Worm (Caenorhabditis elegans) whole organism, L1 larva: ENCODE results near the gene Y54G2A.28.

ENCODE experiments used
- C04F5.9 ChIP-seq: sonication (generic microtip); optimal IDR thresholded peaks from 2 replicates; lab custom pipeline; 2016; ENCODE audit warnings: missing genetic modification characterization, missing compliant biosample characterization
- C34B4.2 ChIP-seq: sonication (generic microtip); optimal IDR thresholded peaks from 2 replicates; lab custom pipeline; 2017; ENCODE audit warnings: mild to moderate bottlenecking, missing genetic modification characterization, missing compliant biosample characterization
- Y116A8C.19 ChIP-seq: sonication (generic microtip); optimal IDR thresholded peaks from 2 replicates; lab custom pipeline; 2016; ENCODE audit warnings: missing compliant biosample characterization, missing genetic modification characterization, borderline replicate concordance
- aly-2 ChIP-seq: fragments of 150-350 bp; optimal IDR thresholded peaks from 2 replicates; lab custom pipeline; 2014; ENCODE audit warnings: missing biosample characterization, missing genetic modification characterization
- ama-1 ChIP-seq: fragments of 150-350 bp; optimal IDR thresholded peaks from 2 replicates; lab custom pipeline; 2014
- blmp-1 ChIP-seq: fragments of 150-350 bp; optimal IDR thresholded peaks from 2 replicates; lab custom pipeline; 2014; ENCODE audit warnings: missing biosample characterization, missing genetic modification characterization
- ceh-8 ChIP-seq: fragments of 200-800 bp; sonication (Bioruptor generic); optimal IDR thresholded peaks from 2 replicates; lab custom pipeline; 2018; ENCODE audit warnings: mild to moderate bottlenecking, missing genetic modification characterization, moderate library complexity, missing compliant biosample characterization
- ceh-82 ChIP-seq, 3 experiments: fragments of 150-350 bp in 1 of 3; sonication (generic microtip) in 2 of 3; optimal IDR thresholded peaks; 2 replicates each; lab custom pipeline; 2014 to 2017; ENCODE audit warnings: missing biosample characterization in 3 of 3, missing genetic modification characterization in 3 of 3
- ceh-90 ChIP-seq: sonication (generic microtip); optimal IDR thresholded peaks from 2 replicates; lab custom pipeline; 2016; ENCODE audit warnings: missing genetic modification characterization, missing compliant biosample characterization
- dsc-1 ChIP-seq: sonication (generic microtip); optimal IDR thresholded peaks from 2 replicates; lab custom pipeline; 2016; ENCODE audit warnings: mild to moderate bottlenecking, missing genetic modification characterization, missing compliant biosample characterization
- efl-1 ChIP-seq, 4 experiments: fragments of 150-350 bp; optimal IDR thresholded peaks in 3 of 4; peaks in 1 of 4; 1 replicate in 1 of 4; 2 replicates in 3 of 4; lab custom pipeline; 2014; ENCODE audit warnings: missing biosample characterization in 2 of 4, missing genetic modification characterization in 2 of 4, missing genetic modification reagents in 2 of 4
- efl-3 ChIP-seq: fragments of 200-800 bp; sonication (Bioruptor generic); optimal IDR thresholded peaks from 2 replicates; lab custom pipeline; 2018; ENCODE audit warnings: mild to moderate bottlenecking, missing genetic modification characterization, missing compliant biosample characterization
- elt-3 ChIP-seq, 6 experiments: fragments of 150-350 bp in 1 of 6; sonication (generic microtip); optimal IDR thresholded peaks; 2 replicates each; lab custom pipeline; 2017 to 2018; ENCODE audit warnings: missing biosample characterization in 6 of 6, missing genetic modification characterization in 6 of 6, inconsistent platforms in 1 of 6
- fkh-4 ChIP-seq: sonication (generic microtip); optimal IDR thresholded peaks from 2 replicates; lab custom pipeline; 2016; ENCODE audit warnings: missing compliant biosample characterization, missing genetic modification characterization, borderline replicate concordance
- fos-1 ChIP-seq: fragments of 150-350 bp; optimal IDR thresholded peaks from 2 replicates; lab custom pipeline; 2014; ENCODE audit warnings: missing biosample characterization, missing genetic modification characterization
- grh-1 ChIP-seq: fragments of 200-800 bp; sonication (Bioruptor generic); IDR thresholded peaks from 2 replicates; pipeline ENCODE4 v1.3.6; 2022; ENCODE audit warnings: missing genetic modification reagents, missing genetic modification characterization, missing compliant biosample characterization
- hlh-4 ChIP-seq: sonication (generic microtip); optimal IDR thresholded peaks from 2 replicates; lab custom pipeline; 2016; ENCODE audit warnings: mild to moderate bottlenecking, missing genetic modification characterization, missing compliant biosample characterization
- isw-1 ChIP-seq: fragments of 200-800 bp; sonication (Bioruptor generic); IDR thresholded peaks from 2 replicates; pipeline ENCODE4 v1.3.6; 2022; ENCODE audit warnings: missing genetic modification characterization, missing compliant biosample characterization
- lin-13 ChIP-seq: fragments of 150-350 bp; optimal IDR thresholded peaks from 2 replicates; lab custom pipeline; 2014; ENCODE audit warnings: missing biosample characterization, missing genetic modification reagents, missing genetic modification characterization
- lin-14 ChIP-seq: fragments of 200-800 bp; sonication (Bioruptor generic); optimal IDR thresholded peaks from 2 replicates; lab custom pipeline; 2018; ENCODE audit warnings: mild to moderate bottlenecking, missing genetic modification characterization, moderate library complexity, missing compliant biosample characterization
- lin-35 ChIP-seq, 2 experiments: fragments of 150-350 bp; optimal IDR thresholded peaks; 2 replicates each; lab custom pipeline; 2014; ENCODE audit warnings: missing biosample characterization in 2 of 2, missing genetic modification characterization in 2 of 2, missing genetic modification reagents in 2 of 2
- mab-9 ChIP-seq: fragments of 200-800 bp; sonication (Bioruptor generic); IDR thresholded peaks from 2 replicates; pipeline ENCODE4 v1.3.6; 2022; ENCODE audit warnings: missing genetic modification reagents, missing genetic modification characterization, missing compliant biosample characterization
- mdl-1 ChIP-seq, 2 experiments: fragments of 150-350 bp; optimal IDR thresholded peaks; 2 replicates each; lab custom pipeline; 2014 to 2017; ENCODE audit warnings: missing biosample characterization in 2 of 2, missing genetic modification characterization in 2 of 2, inconsistent platforms in 1 of 2
- mep-1 ChIP-seq: fragments of 150-350 bp; optimal IDR thresholded peaks from 2 replicates; lab custom pipeline; 2014; ENCODE audit warnings: missing biosample characterization, missing genetic modification characterization
- nhr-11 ChIP-seq: fragments of 150-350 bp; optimal IDR thresholded peaks from 2 replicates; lab custom pipeline; 2014; ENCODE audit warnings: missing biosample characterization, missing genetic modification characterization
- nhr-12 ChIP-seq: sonication (generic microtip); optimal IDR thresholded peaks from 2 replicates; lab custom pipeline; 2017; ENCODE audit warnings: missing biosample characterization, missing genetic modification characterization
- nhr-19 ChIP-seq: fragments of 200-800 bp; sonication (Bioruptor generic); conservative IDR thresholded peaks from 2 replicates; pipeline ENCODE4 v1.3.6; 2022; ENCODE audit warnings: missing genetic modification characterization, missing compliant biosample characterization
- nhr-28 ChIP-seq: fragments of 150-350 bp; optimal IDR thresholded peaks from 2 replicates; lab custom pipeline; 2014; ENCODE audit warnings: missing biosample characterization, missing genetic modification characterization
- nhr-47 ChIP-seq: sonication (generic microtip); optimal IDR thresholded peaks from 2 replicates; lab custom pipeline; 2016; ENCODE audit warnings: mild to moderate bottlenecking, missing genetic modification characterization, moderate library complexity, missing compliant biosample characterization
- nhr-71 ChIP-seq: sonication (generic microtip); optimal IDR thresholded peaks from 2 replicates; lab custom pipeline; 2016; ENCODE audit warnings: mild to moderate bottlenecking, missing genetic modification characterization, moderate library complexity, missing compliant biosample characterization
- nhr-76 ChIP-seq: sonication (generic microtip); optimal IDR thresholded peaks from 2 replicates; lab custom pipeline; 2017; ENCODE audit warnings: missing biosample characterization, missing genetic modification characterization
- nhr-85 ChIP-seq: sonication (generic microtip); peaks from one replicate; lab custom pipeline; 2016; ENCODE audit warnings: missing genetic modification characterization, inconsistent platforms, missing compliant biosample characterization
- nhr-90 ChIP-seq: sonication (generic microtip); optimal IDR thresholded peaks from 2 replicates; lab custom pipeline; 2016; ENCODE audit warnings: mild to moderate bottlenecking, missing genetic modification characterization, missing compliant biosample characterization; ENCODE audit not compliant: poor library complexity
- pag-3 ChIP-seq: sonication (generic microtip); optimal IDR thresholded peaks from 2 replicates; lab custom pipeline; 2017; ENCODE audit warnings: missing genetic modification characterization, mild to moderate bottlenecking, missing compliant biosample characterization, antibody characterized with exemption, borderline replicate concordance; ENCODE audit not compliant: insufficient read depth
- pax-3 ChIP-seq: fragments of 200-800 bp; sonication (Bioruptor generic); optimal IDR thresholded peaks from 2 replicates; lab custom pipeline; 2018; ENCODE audit warnings: mild to moderate bottlenecking, missing genetic modification characterization, moderate library complexity, missing compliant biosample characterization
- rnt-1 ChIP-seq: sonication (generic microtip); optimal IDR thresholded peaks from 2 replicates; lab custom pipeline; 2016; ENCODE audit warnings: mild to moderate bottlenecking, missing genetic modification characterization, moderate library complexity, missing compliant biosample characterization
- snu-23 ChIP-seq: sonication (generic microtip); optimal IDR thresholded peaks from 2 replicates; lab custom pipeline; 2016; ENCODE audit warnings: missing genetic modification characterization, missing compliant biosample characterization
- sup-37 ChIP-seq: fragments of 200-800 bp; sonication (Bioruptor generic); optimal IDR thresholded peaks from 2 replicates; lab custom pipeline; 2018; ENCODE audit warnings: mild to moderate bottlenecking, missing genetic modification characterization, missing compliant biosample characterization
- tbx-2 ChIP-seq: sonication (generic microtip); optimal IDR thresholded peaks from 2 replicates; lab custom pipeline; 2016; ENCODE audit warnings: missing genetic modification characterization, missing compliant biosample characterization
- unc-130 ChIP-seq: fragments of 150-350 bp; optimal IDR thresholded peaks from 2 replicates; lab custom pipeline; 2017; ENCODE audit warnings: missing biosample characterization, missing genetic modification characterization, inconsistent platforms
- unc-98 ChIP-seq: fragments of 200-800 bp; sonication (Bioruptor generic); IDR thresholded peaks from 2 replicates; pipeline ENCODE4 v1.3.6; 2022; ENCODE audit warnings: missing genetic modification characterization, missing compliant biosample characterization
- vab-15 ChIP-seq: sonication (generic microtip); optimal IDR thresholded peaks from 2 replicates; lab custom pipeline; 2017; ENCODE audit warnings: missing genotype, mild to moderate bottlenecking, missing genetic modification characterization, missing compliant biosample characterization
- xbp-1 ChIP-seq: sonication (generic microtip); optimal IDR thresholded peaks from 2 replicates; lab custom pipeline; 2016; ENCODE audit warnings: missing genetic modification characterization, missing compliant biosample characterization
- zip-4 ChIP-seq: fragments of 200-800 bp; sonication (Bioruptor generic); optimal IDR thresholded peaks from 2 replicates; lab custom pipeline; 2018; ENCODE audit warnings: mild to moderate bottlenecking, missing genetic modification characterization, moderate library complexity, missing compliant biosample characterization
- ztf-4 ChIP-seq: fragments of 150-350 bp; optimal IDR thresholded peaks from 2 replicates; lab custom pipeline; 2014; ENCODE audit warnings: missing biosample characterization, missing genetic modification characterization

The Y54G2A.28 gene

DNA sequence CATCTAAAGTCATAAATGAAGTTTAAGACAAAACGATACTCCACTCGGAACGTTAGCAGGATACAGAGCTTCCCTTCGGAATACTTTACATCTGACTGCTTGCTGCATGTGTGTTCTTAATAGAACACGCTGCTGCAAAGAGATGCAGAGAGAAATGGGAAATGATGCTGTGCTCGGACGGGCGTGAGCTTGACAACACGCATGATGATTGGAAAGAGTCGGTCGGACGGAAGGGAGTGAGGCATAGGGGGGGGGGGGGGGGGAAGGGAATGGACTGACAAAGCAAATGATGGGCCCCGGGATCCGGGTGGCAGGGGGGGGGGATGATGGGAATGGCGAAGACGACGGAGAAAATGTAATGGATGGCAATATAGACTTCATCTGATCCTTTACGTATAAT is 14.9 kb downstream of the Y54G2A.28 start:
- TF ChIP-seq snu-23 (GFP tag; lab: Kevin White, UChicago) (no peak), nhr-11 (tag; lab: Kevin White, UChicago) (no peak), vab-15 (tag; lab: Kevin White, UChicago) (no peak), nhr-76 (tag; lab: Kevin White, UChicago) (no peak), C04F5.9 (no peak), pax-3 (tag; lab: Kevin White, UChicago) (no peak), rnt-1 (tag; lab: Kevin White, UChicago) (peak; percentile 34), lin-14 (GFP tag; lab: Kevin White, UChicago) (peak; percentile 73), hlh-4 (tag; lab: Kevin White, UChicago) (no peak), tbx-2 (no peak), sup-37 (GFP tag; lab: Kevin White, UChicago) (no peak), grh-1 (GFP tag; lab: Robert Waterston, UW) (no peak), blmp-1 (no peak), elt-3 (tag; optimal IDR thresholded peaks at IDR 0.05; lab: Kevin White, UChicago) (no peak), mep-1 (peak; percentile 8), nhr-19 (no peak), isw-1 (GFP tag; lab: Robert Waterston, UW) (no peak), fkh-4 (no peak), zip-4 (no peak), aly-2 (tag; lab: Kevin White, UChicago) (no peak), nhr-12 (tag; lab: Kevin White, UChicago) (no peak), nhr-28 (tag; lab: Kevin White, UChicago) (no peak), lin-35 (GFP tag; optimal IDR thresholded peaks at IDR 0.05; lab: Kevin White, UChicago) (no peak), nhr-90 (tag; lab: Kevin White, UChicago) (no peak), ztf-4 (tag; lab: Kevin White, UChicago) (no peak), pag-3 (tag; lab: Kevin White, UChicago) (no peak), dsc-1 (tag; lab: Kevin White, UChicago) (no peak), C34B4.2 (tag; lab: Kevin White, UChicago) (no peak), ceh-8 (GFP tag; lab: Kevin White, UChicago) (peak; percentile 61), efl-1 (optimal IDR thresholded peaks at IDR 0.05; lab: Kevin White, UChicago) (no peak), efl-1 (GFP tag; optimal IDR thresholded peaks at IDR 0.05 in 1 of 2; lab: Kevin White, UChicago) (peak in 1 of 2 experiments; percentile 6), Y116A8C.19 (tag; lab: Kevin White, UChicago) (no peak), unc-130 (no peak), lin-13 (GFP tag; lab: Kevin White, UChicago) (no peak), nhr-85 (tag; lab: Kevin White, UChicago) (no peak), xbp-1 (no peak), unc-98 (GFP tag; lab: Robert Waterston, UW) (no peak), ceh-82 (tag; optimal IDR thresholded peaks at IDR 0.05; lab: Kevin White, UChicago) (peak in 1 of 3 experiments; percentile 11), ceh-90 (tag; lab: Kevin White, UChicago) (no peak)

ce11 chrIV:2995372-2995771 is 16.8 kb downstream of the Y54G2A.28 start, which contains the start of gene Y54G2A.26:
Gene Y54G2A.26, minus strand, starts transcription at chrIV:2995472.
- no peak for TF ChIP-seq nhr-47
- TF ChIP-seq snu-23 (GFP tag; lab: Kevin White, UChicago) = no peak
- no peak for TF ChIP-seq mdl-1 (tag; optimal IDR thresholded peaks at IDR 0.05; lab: Kevin White, UChicago)
- TF ChIP-seq, all 84 proteins: peak for 0

- peak; percentile 31 for TF ChIP-seq lin-14 (GFP tag; lab: Kevin White, UChicago)
- TF ChIP-seq nhr-85 (tag; lab: Kevin White, UChicago) = peak; percentile 23
- peak in 1 of 2 experiments; percentile 6 for TF ChIP-seq lin-35 (GFP tag; optimal IDR thresholded peaks at IDR 0.05; lab: Kevin White, UChicago)
- TF ChIP-seq grh-1 (GFP tag; lab: Robert Waterston, UW) = no peak
- no peak for TF ChIP-seq ama-1
- peak; percentile 59 for TF ChIP-seq blmp-1
- no peak for TF ChIP-seq efl-3 (GFP tag; lab: Kevin White, UChicago)
- peak in 1 of 3 experiments; percentile 9 for TF ChIP-seq ceh-82 (tag; optimal IDR thresholded peaks at IDR 0.05; lab: Kevin White, UChicago)
- no peak for TF ChIP-seq unc-130
- TF ChIP-seq dsc-1 (tag; lab: Kevin White, UChicago) = peak; percentile 40
- no peak for TF ChIP-seq fos-1 (tag; lab: Kevin White, UChicago)
- TF ChIP-seq nhr-19 = peak; percentile 9; the same call in 1 of the 2 replicates
- TF ChIP-seq nhr-47 = peak; percentile 2
- TF ChIP-seq nhr-71 = peak; percentile 7
- TF ChIP-seq mab-9 (GFP tag; lab: Robert Waterston, UW) = no peak
- TF ChIP-seq snu-23 (GFP tag; lab: Kevin White, UChicago) = peak; percentile 56
- TF ChIP-seq ztf-4 (tag; lab: Kevin White, UChicago) = no peak
These were observed 17.3 kb downstream of the Y54G2A.28 start for ce11 chrIV:2994883-2995282.
